Worm (Caenorhabditis elegans): ENCODE results near the gene T12E12.6.
A peak's percentile ranks its signal among the peaks of the same experiment; 100 is the strongest.

DNA sequence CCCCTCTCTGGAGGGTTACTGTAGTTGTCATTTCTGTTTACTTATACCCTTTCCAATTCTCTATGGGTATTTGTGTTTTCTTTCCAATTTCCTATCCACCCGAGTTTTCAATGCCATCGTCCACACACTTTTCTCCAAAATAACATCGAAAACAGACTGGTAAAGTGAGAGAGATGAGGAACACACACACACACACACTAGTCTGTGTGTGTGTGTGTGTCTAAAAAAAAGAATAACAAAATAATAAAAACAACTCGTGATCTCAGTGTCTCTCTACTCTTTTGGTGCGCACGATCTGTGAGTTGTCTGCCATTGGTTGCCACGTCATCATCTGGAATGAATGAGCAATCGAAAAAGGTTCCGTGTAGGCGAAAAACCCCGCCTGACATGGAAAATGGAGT lies 12.4 kb upstream of the T12E12.6 start:
- TF ChIP-seq mep-1 (tag; optimal IDR thresholded peaks at IDR 0.05) (peak; percentile 27), nhr-20 (tag; optimal IDR thresholded peaks at IDR 0.05) (peak; percentile 38), blmp-1 (tag; optimal IDR thresholded peaks at IDR 0.05) (peak; percentile 48), ceh-8 (GFP tag; optimal IDR thresholded peaks at IDR 0.05) (peak; percentile 36), unc-98 (GFP tag; IDR thresholded peaks at IDR 0.05) (no peak), skn-1 (tag; optimal IDR thresholded peaks at IDR 0.05) (peak; percentile 46)

Data from whole organism, L1 larva.